Worm (Caenorhabditis elegans) whole organism, L1 larva: ENCODE measurements around the gene cyp-13B2.

Experiments used
- C34B4.2 ChIP-seq: sonication (generic microtip); optimal IDR thresholded peaks from 2 replicates; lab custom pipeline; 2017; ENCODE audit warnings: mild to moderate bottlenecking, missing genetic modification characterization, missing compliant biosample characterization
- F16B12.6 ChIP-seq: fragments of 150-350 bp; optimal IDR thresholded peaks from 2 replicates; lab custom pipeline; 2014; ENCODE audit warnings: missing biosample characterization, missing genetic modification characterization
- Y116A8C.19 ChIP-seq: sonication (generic microtip); optimal IDR thresholded peaks from 2 replicates; lab custom pipeline; 2016; ENCODE audit warnings: missing compliant biosample characterization, missing genetic modification characterization, borderline replicate concordance
- aha-1 ChIP-seq: fragments of 150-350 bp; optimal IDR thresholded peaks from 2 replicates; lab custom pipeline; 2014; ENCODE audit warnings: missing biosample characterization, missing genetic modification characterization
- ceh-8 ChIP-seq: fragments of 200-800 bp; sonication (Bioruptor generic); optimal IDR thresholded peaks from 2 replicates; lab custom pipeline; 2018; ENCODE audit warnings: mild to moderate bottlenecking, missing genetic modification characterization, moderate library complexity, missing compliant biosample characterization
- ceh-88 ChIP-seq: fragments of 200-800 bp; sonication (Bioruptor generic); IDR thresholded peaks from 2 replicates; pipeline ENCODE4 v1.3.6; 2022; ENCODE audit warnings: missing genetic modification characterization, missing compliant biosample characterization
- dpl-1 ChIP-seq, 3 experiments: fragments of 150-350 bp in 2 of 3; sonication (generic microtip) in 1 of 3; optimal IDR thresholded peaks; 2 replicates each; lab custom pipeline; 2014 to 2017; ENCODE audit warnings: missing biosample characterization in 3 of 3, missing genetic modification characterization in 3 of 3, missing genetic modification reagents in 3 of 3
- dsc-1 ChIP-seq: sonication (generic microtip); optimal IDR thresholded peaks from 2 replicates; lab custom pipeline; 2016; ENCODE audit warnings: mild to moderate bottlenecking, missing genetic modification characterization, missing compliant biosample characterization
- egl-13 ChIP-seq: sonication (generic microtip); optimal IDR thresholded peaks from 2 replicates; lab custom pipeline; 2016; ENCODE audit warnings: missing genotype, missing genetic modification reagents, missing genetic modification characterization, missing compliant biosample characterization
- elt-3 ChIP-seq, 6 experiments: fragments of 150-350 bp in 1 of 6; sonication (generic microtip); optimal IDR thresholded peaks; 2 replicates each; lab custom pipeline; 2017 to 2018; ENCODE audit warnings: missing biosample characterization in 6 of 6, missing genetic modification characterization in 6 of 6, inconsistent platforms in 1 of 6
- ets-5 ChIP-seq: fragments of 200-800 bp; sonication (Bioruptor generic); IDR thresholded peaks from 2 replicates; pipeline ENCODE4 v1.3.6; 2022; ENCODE audit warnings: missing genetic modification characterization, missing compliant biosample characterization
- fkh-8 ChIP-seq: sonication (generic microtip); optimal IDR thresholded peaks from 2 replicates; lab custom pipeline; 2016; ENCODE audit warnings: mild to moderate bottlenecking, missing genetic modification characterization, missing compliant biosample characterization
- grh-1 ChIP-seq: fragments of 200-800 bp; sonication (Bioruptor generic); IDR thresholded peaks from 2 replicates; pipeline ENCODE4 v1.3.6; 2022; ENCODE audit warnings: missing genetic modification reagents, missing genetic modification characterization, missing compliant biosample characterization
- hlh-4 ChIP-seq: sonication (generic microtip); optimal IDR thresholded peaks from 2 replicates; lab custom pipeline; 2016; ENCODE audit warnings: mild to moderate bottlenecking, missing genetic modification characterization, missing compliant biosample characterization
- hpl-2 ChIP-seq: fragments of 150-350 bp; optimal IDR thresholded peaks from 2 replicates; lab custom pipeline; 2014; ENCODE audit warnings: missing biosample characterization, missing genetic modification reagents, missing genetic modification characterization
- jun-1 ChIP-seq: fragments of 150-350 bp; optimal IDR thresholded peaks from 2 replicates; lab custom pipeline; 2014; ENCODE audit warnings: missing biosample characterization, missing genetic modification reagents, missing genetic modification characterization
- lin-13 ChIP-seq: fragments of 150-350 bp; optimal IDR thresholded peaks from 2 replicates; lab custom pipeline; 2014; ENCODE audit warnings: missing biosample characterization, missing genetic modification reagents, missing genetic modification characterization
- lin-15B ChIP-seq: fragments of 150-350 bp; sonication (generic microtip); optimal IDR thresholded peaks from 3 replicates; lab custom pipeline; 2014; ENCODE audit warnings: missing biosample characterization, missing genetic modification characterization
- lin-35 ChIP-seq, 2 experiments: fragments of 150-350 bp; optimal IDR thresholded peaks; 2 replicates each; lab custom pipeline; 2014; ENCODE audit warnings: missing biosample characterization in 2 of 2, missing genetic modification characterization in 2 of 2, missing genetic modification reagents in 2 of 2
- lir-3 ChIP-seq: sonication (generic microtip); optimal IDR thresholded peaks from 2 replicates; lab custom pipeline; 2016; ENCODE audit warnings: mild to moderate bottlenecking, missing genetic modification characterization, moderate library complexity, missing compliant biosample characterization; ENCODE audit not compliant: poor library complexity
- lsy-2 ChIP-seq, 2 experiments: fragments of 150-350 bp; optimal IDR thresholded peaks; 2 replicates each; lab custom pipeline; 2014; ENCODE audit warnings: missing biosample characterization in 2 of 2, missing genetic modification characterization in 2 of 2
- mdl-1 ChIP-seq, 2 experiments: fragments of 150-350 bp; optimal IDR thresholded peaks; 2 replicates each; lab custom pipeline; 2014 to 2017; ENCODE audit warnings: missing biosample characterization in 2 of 2, missing genetic modification characterization in 2 of 2, inconsistent platforms in 1 of 2
- mef-2 ChIP-seq: fragments of 150-350 bp; optimal IDR thresholded peaks from 2 replicates; lab custom pipeline; 2014; ENCODE audit warnings: missing biosample characterization, missing genetic modification characterization
- nhr-237 ChIP-seq: fragments of 150-350 bp; optimal IDR thresholded peaks from 2 replicates; lab custom pipeline; 2014; ENCODE audit warnings: missing biosample characterization, missing genetic modification characterization
- nhr-28 ChIP-seq: fragments of 150-350 bp; optimal IDR thresholded peaks from 2 replicates; lab custom pipeline; 2014; ENCODE audit warnings: missing biosample characterization, missing genetic modification characterization
- nhr-47 ChIP-seq: sonication (generic microtip); optimal IDR thresholded peaks from 2 replicates; lab custom pipeline; 2016; ENCODE audit warnings: mild to moderate bottlenecking, missing genetic modification characterization, moderate library complexity, missing compliant biosample characterization
- nhr-76 ChIP-seq: sonication (generic microtip); optimal IDR thresholded peaks from 2 replicates; lab custom pipeline; 2017; ENCODE audit warnings: missing biosample characterization, missing genetic modification characterization
- nhr-84 ChIP-seq: sonication (generic microtip); optimal IDR thresholded peaks from 2 replicates; lab custom pipeline; 2017; ENCODE audit warnings: missing biosample characterization, missing genetic modification characterization
- nhr-90 ChIP-seq: sonication (generic microtip); optimal IDR thresholded peaks from 2 replicates; lab custom pipeline; 2016; ENCODE audit warnings: mild to moderate bottlenecking, missing genetic modification characterization, missing compliant biosample characterization; ENCODE audit not compliant: poor library complexity
- pag-3 ChIP-seq: sonication (generic microtip); optimal IDR thresholded peaks from 2 replicates; lab custom pipeline; 2017; ENCODE audit warnings: missing genetic modification characterization, mild to moderate bottlenecking, missing compliant biosample characterization, antibody characterized with exemption, borderline replicate concordance; ENCODE audit not compliant: insufficient read depth
- pqm-1 ChIP-seq: sonication (generic microtip); optimal IDR thresholded peaks from 3 replicates; lab custom pipeline; 2017; ENCODE audit warnings: missing biosample characterization, missing genetic modification characterization
- rnt-1 ChIP-seq: sonication (generic microtip); optimal IDR thresholded peaks from 2 replicates; lab custom pipeline; 2016; ENCODE audit warnings: mild to moderate bottlenecking, missing genetic modification characterization, moderate library complexity, missing compliant biosample characterization
- snpc-4 ChIP-seq: fragments of 150-350 bp; optimal IDR thresholded peaks from 2 replicates; lab custom pipeline; 2014; ENCODE audit warnings: missing biosample characterization, missing genetic modification characterization
- snu-23 ChIP-seq: sonication (generic microtip); optimal IDR thresholded peaks from 2 replicates; lab custom pipeline; 2016; ENCODE audit warnings: missing genetic modification characterization, missing compliant biosample characterization
- sox-4 ChIP-seq: sonication (generic microtip); optimal IDR thresholded peaks from 2 replicates; lab custom pipeline; 2016; ENCODE audit warnings: missing genetic modification characterization, missing compliant biosample characterization
- sptf-1 ChIP-seq: fragments of 150-350 bp; optimal IDR thresholded peaks from 2 replicates; lab custom pipeline; 2014; ENCODE audit warnings: missing biosample characterization, missing genetic modification characterization
- tbx-2 ChIP-seq: sonication (generic microtip); optimal IDR thresholded peaks from 2 replicates; lab custom pipeline; 2016; ENCODE audit warnings: missing genetic modification characterization, missing compliant biosample characterization
- xbp-1 ChIP-seq: sonication (generic microtip); optimal IDR thresholded peaks from 2 replicates; lab custom pipeline; 2016; ENCODE audit warnings: missing genetic modification characterization, missing compliant biosample characterization
- zag-1 ChIP-seq: fragments of 150-350 bp; optimal IDR thresholded peaks from 2 replicates; lab custom pipeline; 2014; ENCODE audit warnings: missing biosample characterization, missing genetic modification characterization
- zip-4 ChIP-seq: fragments of 200-800 bp; sonication (Bioruptor generic); optimal IDR thresholded peaks from 2 replicates; lab custom pipeline; 2018; ENCODE audit warnings: mild to moderate bottlenecking, missing genetic modification characterization, moderate library complexity, missing compliant biosample characterization
- ztf-11 ChIP-seq, 2 experiments: sonication (generic microtip); optimal IDR thresholded peaks; 2 replicates each; lab custom pipeline; 2016 to 2017; ENCODE audit warnings: missing genetic modification characterization in 2 of 2, missing biosample characterization in 1 of 2, missing compliant biosample characterization in 1 of 2
- ztf-4 ChIP-seq: fragments of 150-350 bp; optimal IDR thresholded peaks from 2 replicates; lab custom pipeline; 2014; ENCODE audit warnings: missing biosample characterization, missing genetic modification characterization

The cyp-13B2 gene

ce11 chrX:14238291-14238758, 13.0 kb downstream of the cyp-13B2 start, which contains the start of gene K04C1.2 (continued):
- TF ChIP-seq pag-3 (tag; lab: Kevin White, UChicago) (no peak), nhr-84 (tag; lab: Kevin White, UChicago) (no peak), hlh-4 (tag; lab: Kevin White, UChicago) (no peak), ceh-8 (no peak), ets-5 (GFP tag; lab: Robert Waterston, UW) (no peak), lin-15B (no peak), lir-3 (no peak), jun-1 (no peak)

DNA sequence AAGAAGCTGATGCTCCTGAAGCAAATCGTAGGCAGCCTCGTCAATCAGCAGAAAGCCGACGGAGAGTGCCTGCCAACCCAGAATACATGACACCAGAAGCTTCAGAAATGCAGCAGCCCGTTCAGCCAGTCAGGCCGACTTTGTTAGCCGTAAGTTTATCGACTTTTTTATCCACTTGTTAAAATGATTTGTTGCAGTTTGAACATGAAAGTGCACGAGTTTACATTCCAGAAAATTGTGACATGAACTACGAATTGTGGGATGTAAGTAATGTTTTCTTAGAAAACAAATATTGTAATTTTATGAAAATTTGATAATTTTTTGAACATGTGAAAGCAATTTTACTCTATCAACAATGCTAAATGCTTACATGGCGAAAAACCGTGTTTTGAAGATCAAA, 14.8 kb downstream of the cyp-13B2 start:
- TF ChIP-seq snpc-4 (tag; lab: Kevin White, UChicago) (no peak), lin-35 (GFP tag; optimal IDR thresholded peaks at IDR 0.05; lab: Kevin White, UChicago) (no peak), rnt-1 (tag; lab: Kevin White, UChicago) (no peak), jun-1 (no peak), pag-3 (tag; lab: Kevin White, UChicago) (no peak), nhr-47 (no peak), pqm-1 (tag; lab: Kevin White, UChicago) (no peak), mef-2 (tag; lab: Kevin White, UChicago) (no peak), nhr-28 (tag; lab: Kevin White, UChicago) (no peak), snu-23 (no peak), lin-15B (no peak), ceh-88 (GFP tag; lab: Robert Waterston, UW) (no peak), zag-1 (tag; lab: Kevin White, UChicago) (no peak), F16B12.6 (tag; lab: Kevin White, UChicago) (no peak), dpl-1 (GFP tag; optimal IDR thresholded peaks at IDR 0.05; lab: Kevin White, UChicago) (no peak)

ce11 chrX:14241531-14241930, 16.2 kb downstream of the cyp-13B2 start:
- no peak for TF ChIP-seq nhr-237 (tag; lab: Kevin White, UChicago)

DNA sequence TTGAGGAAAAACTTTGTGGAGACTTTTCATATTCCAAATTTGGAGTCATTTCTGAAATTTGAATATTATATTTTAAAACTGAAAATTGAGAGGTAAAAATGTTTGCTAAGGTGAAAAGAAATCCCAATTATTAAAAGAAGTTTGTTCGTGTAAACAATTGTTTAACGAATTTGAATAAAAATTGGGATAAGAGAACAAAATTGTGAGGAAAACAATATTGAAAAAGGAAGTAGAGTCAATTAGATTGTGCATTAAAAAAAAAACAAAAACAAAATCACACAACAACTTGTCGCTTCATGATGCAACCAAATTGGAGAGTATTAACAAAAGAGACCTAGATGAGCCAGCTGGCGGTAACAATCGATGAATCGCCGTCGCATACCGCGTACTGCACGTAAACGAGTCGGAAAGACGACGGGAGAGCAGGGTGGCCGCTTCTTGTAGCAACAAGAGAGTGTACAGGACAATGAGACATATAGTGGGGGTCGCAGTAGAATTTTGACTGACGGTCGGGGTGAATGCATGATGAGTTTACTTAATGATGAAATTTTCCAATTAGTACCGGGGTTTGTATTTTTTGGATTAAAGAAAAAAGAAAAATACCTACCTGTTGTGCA, 18.1 kb downstream of the cyp-13B2 start, which contains the start of gene K04C1.3:
K04C1.3 (minus strand) TSS at position 51 of the 617 bp plus-strand sequence.
- no peak for TF ChIP-seq lin-13 (GFP tag; lab: Kevin White, UChicago)
- no peak for TF ChIP-seq aha-1
- no peak for TF ChIP-seq nhr-237 (tag; lab: Kevin White, UChicago)
- TF ChIP-seq nhr-84 (tag; lab: Kevin White, UChicago), result no peak
- TF ChIP-seq snu-23, result no peak
- no peak for TF ChIP-seq ceh-8
- TF ChIP-seq C34B4.2 (tag; lab: Kevin White, UChicago), result no peak

DNA sequence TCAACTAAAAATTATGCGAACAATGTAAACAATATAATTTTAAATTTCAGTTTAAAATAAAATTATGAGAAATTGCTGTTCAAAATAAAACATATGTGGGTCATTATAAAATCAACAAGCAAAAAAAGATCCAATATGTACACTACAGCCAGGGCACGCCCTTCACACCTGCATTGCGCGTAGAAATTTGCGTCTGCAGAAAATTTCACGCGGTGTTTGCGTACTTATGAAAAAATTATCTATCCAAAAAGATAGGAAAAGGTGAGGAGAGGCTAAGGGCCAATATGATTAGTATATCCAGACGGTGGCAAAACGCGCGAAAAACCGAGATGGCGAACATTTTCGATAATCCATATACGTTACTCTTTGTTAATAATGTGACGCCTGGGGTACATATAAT, 19.1 kb downstream of the cyp-13B2 start:
- TF ChIP-seq lin-15B (no peak), ztf-11 (tag; optimal IDR thresholded peaks at IDR 0.05; lab: Kevin White, UChicago) (no peak), hpl-2 (GFP tag; lab: Kevin White, UChicago) (no peak), Y116A8C.19 (no peak), dsc-1 (tag; lab: Kevin White, UChicago) (no peak), hlh-4 (tag; lab: Kevin White, UChicago) (no peak), fkh-8 (tag; lab: Kevin White, UChicago) (no peak), mef-2 (tag; lab: Kevin White, UChicago) (no peak), ceh-8 (no peak), egl-13 (tag; lab: Kevin White, UChicago) (no peak), grh-1 (GFP tag; lab: Robert Waterston, UW) (no peak), lir-3 (no peak), ceh-88 (GFP tag; lab: Robert Waterston, UW) (no peak), mdl-1 (tag; optimal IDR thresholded peaks at IDR 0.05; lab: Kevin White, UChicago) (peak in 1 of 2 experiments; percentile 7), F16B12.6 (tag; lab: Kevin White, UChicago) (peak; percentile 77), nhr-90 (no peak), pqm-1 (tag; lab: Kevin White, UChicago) (no peak), zip-4 (GFP tag; lab: Kevin White, UChicago) (no peak), nhr-28 (tag; lab: Kevin White, UChicago) (no peak), lin-35 (GFP tag; optimal IDR thresholded peaks at IDR 0.05; lab: Kevin White, UChicago) (peak in 1 of 2 experiments; percentile 49), ztf-4 (tag; lab: Kevin White, UChicago) (no peak), elt-3 (tag; optimal IDR thresholded peaks at IDR 0.05; lab: Kevin White, UChicago) (no peak), xbp-1 (no peak), lsy-2 (tag; optimal IDR thresholded peaks at IDR 0.05; lab: Kevin White, UChicago) (no peak), nhr-76 (tag; lab: Kevin White, UChicago) (no peak), sox-4 (no peak), sptf-1 (tag; lab: Kevin White, UChicago) (no peak), tbx-2 (no peak)
